Fruit fly (Drosophila melanogaster) whole organism, pupa: Measurements from ENCODE around the gene Non3.

Source experiments
- CG10348 ChIP-seq: fragments of 200-800 bp; sonication (Bioruptor generic); IDR thresholded peaks from 2 replicates; pipeline ENCODE4 v1.3.6; 2022; ENCODE audit warnings: missing biosample characterization, missing genetic modification characterization
- CG12605 ChIP-seq: fragments of 200-800 bp; sonication (Bioruptor generic); IDR thresholded peaks from 2 replicates; pipeline ENCODE4 v1.3.6; 2022; ENCODE audit warnings: missing biosample characterization, missing genetic modification characterization
- CG13204 ChIP-seq: fragments of 200-800 bp; sonication (Bioruptor generic); optimal IDR thresholded peaks from 2 replicates; lab custom pipeline; 2018; ENCODE audit warnings: missing biosample characterization, mild to moderate bottlenecking, missing genetic modification characterization, moderate library complexity
- CG14655 ChIP-seq: fragments of 200-800 bp; sonication (Bioruptor generic); optimal IDR thresholded peaks from 3 replicates; lab custom pipeline; 2017; ENCODE audit warnings: mild to moderate bottlenecking, missing biosample characterization, missing genetic modification reagents, missing genetic modification characterization
- CG15710 ChIP-seq: fragments of 200-800 bp; sonication (Bioruptor generic); optimal IDR thresholded peaks from 2 replicates; lab custom pipeline; 2018; ENCODE audit warnings: missing biosample characterization, mild to moderate bottlenecking, missing genetic modification characterization, moderate library complexity
- CG17806 ChIP-seq: fragments of 200-800 bp; sonication (Bioruptor generic); optimal IDR thresholded peaks from 2 replicates; lab custom pipeline; 2018; ENCODE audit warnings: missing biosample characterization, mild to moderate bottlenecking, missing genetic modification characterization, moderate library complexity
- CG32121 ChIP-seq: fragments of 200-800 bp; sonication (Bioruptor generic); IDR thresholded peaks from 2 replicates; pipeline ENCODE4 v1.3.6; 2022; ENCODE audit warnings: missing biosample characterization, missing genetic modification characterization
- CG34367 ChIP-seq: fragments of 200-800 bp; sonication (Bioruptor generic); optimal IDR thresholded peaks from 2 replicates; lab custom pipeline; 2018; ENCODE audit warnings: missing biosample characterization, mild to moderate bottlenecking, missing genetic modification characterization
- CG4496 ChIP-seq: fragments of 200-800 bp; sonication (Bioruptor generic); IDR thresholded peaks from 3 replicates; pipeline ENCODE4 v1.3.6; 2022; ENCODE audit warnings: missing biosample characterization, missing genetic modification characterization
- CG8159 ChIP-seq: fragments of 200-800 bp; sonication (Bioruptor generic); optimal IDR thresholded peaks from 3 replicates; lab custom pipeline; 2018; ENCODE audit warnings: missing biosample characterization, mild to moderate bottlenecking, missing genetic modification characterization, moderate library complexity
- CG8301 ChIP-seq: fragments of 200-800 bp; sonication (Bioruptor generic); optimal IDR thresholded peaks from 2 replicates; lab custom pipeline; 2018; ENCODE audit warnings: missing biosample characterization, mild to moderate bottlenecking, missing genetic modification characterization
- CG9948 ChIP-seq: fragments of 200-800 bp; sonication (Bioruptor generic); optimal IDR thresholded peaks from 2 replicates; lab custom pipeline; 2018; ENCODE audit warnings: missing biosample characterization, mild to moderate bottlenecking, missing genetic modification characterization, moderate library complexity
- D1 ChIP-seq: fragments of 200-800 bp; sonication (Bioruptor generic); optimal IDR thresholded peaks from 2 replicates; lab custom pipeline; 2018; ENCODE audit warnings: missing biosample characterization, mild to moderate bottlenecking, missing genetic modification characterization, moderate library complexity
- EcR ChIP-seq: fragments of 200-800 bp; sonication (Bioruptor generic); optimal IDR thresholded peaks from 3 replicates; lab custom pipeline; 2019; ENCODE audit warnings: missing biosample characterization, missing genetic modification characterization, mild to moderate bottlenecking, moderate library complexity, missing genetic modification reagents
- Ets98B ChIP-seq: fragments of 200-800 bp; sonication (Bioruptor generic); IDR thresholded peaks from 2 replicates; pipeline ENCODE4 v1.3.6; 2022; ENCODE audit warnings: missing biosample characterization, missing genetic modification characterization
- Pif1A ChIP-seq: fragments of 200-800 bp; sonication (Bioruptor generic); optimal IDR thresholded peaks from 3 replicates; lab custom pipeline; 2016; ENCODE audit warnings: missing biosample characterization, missing genetic modification characterization
- Pif1B ChIP-seq: fragments of 200-800 bp; sonication (Bioruptor generic); optimal IDR thresholded peaks from 3 replicates; lab custom pipeline; 2016; ENCODE audit warnings: missing biosample characterization, missing genetic modification characterization
- Snoo ChIP-seq: fragments of 200-800 bp; sonication (Bioruptor generic); optimal IDR thresholded peaks from 3 replicates; lab custom pipeline; 2017; ENCODE audit warnings: missing biosample characterization, mild to moderate bottlenecking, missing genetic modification characterization, inconsistent platforms
- fd96Ca ChIP-seq: fragments of 200-800 bp; sonication (Bioruptor generic); IDR thresholded peaks from 3 replicates; pipeline ENCODE4 v1.3.6; 2022; ENCODE audit warnings: missing biosample characterization, missing genetic modification characterization
- gl ChIP-seq: fragments of 200-800 bp; sonication (Bioruptor generic); optimal IDR thresholded peaks from 2 replicates; lab custom pipeline; 2018; ENCODE audit warnings: missing biosample characterization, mild to moderate bottlenecking, missing genetic modification characterization
- rn ChIP-seq: fragments of 200-800 bp; sonication (Bioruptor generic); IDR thresholded peaks from 2 replicates; pipeline ENCODE4 v1.3.6; 2022; ENCODE audit warnings: missing biosample characterization, missing genetic modification characterization

Gene Non3

dm6 chr3R:18244171-18245043 is 20.9 kb downstream of the Non3 start:
- TF ChIP-seq Pif1A (GFP tag; lab: Kevin White, UChicago) (peak; percentile 19), CG10348 (GFP tag; lab: Robert Waterston, UW) (no peak), D1 (tag; lab: Kevin White, UChicago) (no peak), CG13204 (peak; percentile 87), CG12605 (GFP tag; lab: Robert Waterston, UW) (peak; percentile 13; the same call in 1 of the 2 replicates), CG8301 (tag; lab: Kevin White, UChicago) (peak; percentile 4), rn (GFP tag; lab: Robert Waterston, UW) (no peak), Pif1B (GFP tag; lab: Kevin White, UChicago) (peak; percentile 2), CG32121 (GFP tag; lab: Robert Waterston, UW) (peak; percentile 36; the same call in 1 of the 2 replicates), CG17806 (tag; lab: Kevin White, UChicago) (no peak), CG4496 (GFP tag; lab: Robert Waterston, UW) (no peak), fd96Ca (GFP tag; lab: Robert Waterston, UW) (peak; percentile 39; the same call in 1 of the 3 replicates), Ets98B (peak; percentile 61), EcR (peak; percentile 93), CG34367 (tag; lab: Kevin White, UChicago) (no peak), Snoo (tag; lab: Kevin White, UChicago) (peak; percentile 31), CG9948 (tag; lab: Kevin White, UChicago) (no peak), gl (no peak), CG14655 (GFP tag; lab: Kevin White, UChicago) (no peak), CG15710 (no peak), CG8159 (no peak)

- 0 out of 3 replicates have a peak, but pooled peaks have one; percentile 9 for TF ChIP-seq CG4496 (GFP tag; lab: Robert Waterston, UW)
- no peak for TF ChIP-seq CG8301 (tag; lab: Kevin White, UChicago)
- TF ChIP-seq, all 21 proteins: peak for 1
These were observed 21.6 kb downstream of the Non3 start for dm6 chr3R:18245044-18245596.

dm6 chr3R:18246041-18246440 is 22.5 kb downstream of the Non3 start:
- TF ChIP-seq CG32121 (GFP tag; lab: Robert Waterston, UW) = no peak
- TF ChIP-seq CG17806 (tag; lab: Kevin White, UChicago) = no peak
- no peak for TF ChIP-seq Pif1A (GFP tag; lab: Kevin White, UChicago)
- TF ChIP-seq D1 (tag; lab: Kevin White, UChicago) = no peak
- TF ChIP-seq, all 21 proteins: peak for 0

- no peak for TF ChIP-seq CG14655 (GFP tag; lab: Kevin White, UChicago)
- peak; percentile 4; the same call in 1 of the 2 replicates for TF ChIP-seq Ets98B
- TF ChIP-seq, all 21 proteins: peak for 1
These were observed 25.7 kb downstream of the Non3 start for dm6 chr3R:18249268-18249667.

- TF ChIP-seq Pif1A (GFP tag; lab: Kevin White, UChicago) = no peak
- no peak for TF ChIP-seq CG4496 (GFP tag; lab: Robert Waterston, UW)
- TF ChIP-seq EcR = no peak
- TF ChIP-seq gl = no peak
These were observed 27.3 kb downstream of the Non3 start, which contains the start of gene CG18598 for dm6 chr3R:18250815-18251214. CG18598 (plus strand) TSS chr3R:18251115.

- TF ChIP-seq Pif1A (GFP tag; lab: Kevin White, UChicago) (no peak), CG4496 (GFP tag; lab: Robert Waterston, UW) (no peak), CG15710 (no peak), Snoo (tag; lab: Kevin White, UChicago) (no peak), CG12605 (GFP tag; lab: Robert Waterston, UW) (no peak), CG34367 (tag; lab: Kevin White, UChicago) (no peak), CG14655 (GFP tag; lab: Kevin White, UChicago) (no peak), CG8301 (tag; lab: Kevin White, UChicago) (no peak), Ets98B (no peak), fd96Ca (GFP tag; lab: Robert Waterston, UW) (no peak), Pif1B (GFP tag; lab: Kevin White, UChicago) (no peak)
These were observed 28.4 kb downstream of the Non3 start for dm6 chr3R:18251876-18252275.

- TF ChIP-seq Ets98B (no peak), CG4496 (GFP tag; lab: Robert Waterston, UW) (no peak), CG17806 (tag; lab: Kevin White, UChicago) (no peak), CG15710 (no peak), CG14655 (GFP tag; lab: Kevin White, UChicago) (no peak), CG8301 (tag; lab: Kevin White, UChicago) (no peak), Snoo (tag; lab: Kevin White, UChicago) (no peak), gl (no peak), Pif1A (GFP tag; lab: Kevin White, UChicago) (no peak), EcR (no peak), CG12605 (GFP tag; lab: Robert Waterston, UW) (no peak), rn (GFP tag; lab: Robert Waterston, UW) (no peak), D1 (tag; lab: Kevin White, UChicago) (no peak), Pif1B (GFP tag; lab: Kevin White, UChicago) (no peak), CG34367 (tag; lab: Kevin White, UChicago) (no peak), CG10348 (GFP tag; lab: Robert Waterston, UW) (no peak), fd96Ca (GFP tag; lab: Robert Waterston, UW) (no peak), CG9948 (tag; lab: Kevin White, UChicago) (no peak)
These were observed 29.1 kb downstream of the Non3 start, which contains the start of gene CG12320 for dm6 chr3R:18252578-18252977. CG12320 (minus strand) TSS chr3R:18252734.
